Fruit fly (Drosophila melanogaster) whole organism, embryonic: ENCODE measurements around the gene CG32985.

Source experiments
- BtbVII ChIP-seq: fragments of 200-800 bp; sonication (Bioruptor generic); optimal IDR thresholded peaks from 3 replicates; lab custom pipeline; 2017; ENCODE audit warnings: missing biosample characterization, mild to moderate bottlenecking, missing genetic modification characterization
- CG10274 ChIP-seq: fragments of 200-800 bp; sonication (Bioruptor generic); optimal IDR thresholded peaks from 3 replicates; lab custom pipeline; 2017; ENCODE audit warnings: missing biosample characterization, mild to moderate bottlenecking, missing genetic modification characterization
- CG10431 ChIP-seq: fragments of 200-800 bp; sonication (Bioruptor generic); optimal IDR thresholded peaks from 3 replicates; lab custom pipeline; 2018; ENCODE audit warnings: missing biosample characterization, mild to moderate bottlenecking, missing genetic modification characterization
- CG13287 ChIP-seq: fragments of 200-800 bp; sonication (Bioruptor generic); IDR thresholded peaks from 2 replicates; pipeline ENCODE4 v1.3.6; 2022; ENCODE audit warnings: missing biosample characterization, missing genetic modification characterization; ENCODE audit not compliant: partially characterized antibody
- CG13894 ChIP-seq: fragments of 200-800 bp; sonication (Bioruptor generic); optimal IDR thresholded peaks from 3 replicates; lab custom pipeline; 2018; ENCODE audit warnings: missing biosample characterization, mild to moderate bottlenecking, missing genetic modification characterization, moderate library complexity
- CG15011 ChIP-seq: fragments of 200-800 bp; sonication (Bioruptor generic); optimal IDR thresholded peaks from 3 replicates; lab custom pipeline; 2018; ENCODE audit warnings: missing biosample characterization, mild to moderate bottlenecking, missing genetic modification characterization
- CG16863 ChIP-seq: fragments of 200-800 bp; sonication (Bioruptor generic); optimal IDR thresholded peaks from 3 replicates; lab custom pipeline; 2016; ENCODE audit warnings: missing biosample characterization, missing genetic modification characterization
- CG17361 ChIP-seq: fragments of 200-800 bp; sonication (Bioruptor generic); IDR thresholded peaks from 3 replicates; pipeline ENCODE4 v1.3.6; 2022; ENCODE audit warnings: missing biosample characterization, missing genetic modification characterization
- CG17612 ChIP-seq: fragments of 200-800 bp; sonication (Bioruptor generic); IDR thresholded peaks from 2 replicates; pipeline ENCODE4 v1.3.6; 2022; ENCODE audit warnings: missing biosample characterization, missing genetic modification characterization
- CG18599 ChIP-seq: fragments of 200-800 bp; sonication (Bioruptor generic); optimal IDR thresholded peaks from 3 replicates; lab custom pipeline; 2017; ENCODE audit warnings: missing biosample characterization, missing genetic modification characterization, mild to moderate bottlenecking, moderate library complexity, missing genetic modification reagents
- CG33213 ChIP-seq: fragments of 200-800 bp; sonication (Bioruptor generic); optimal IDR thresholded peaks from 3 replicates; lab custom pipeline; 2016; ENCODE audit warnings: missing biosample characterization, missing genetic modification characterization
- CG3995 ChIP-seq: fragments of 200-800 bp; sonication (Bioruptor generic); optimal IDR thresholded peaks from 3 replicates; lab custom pipeline; 2016; ENCODE audit warnings: missing biosample characterization, missing genetic modification characterization
- CG4360 ChIP-seq: fragments of 200-800 bp; sonication (Bioruptor generic); IDR thresholded peaks from 2 replicates; pipeline ENCODE4 v1.3.6; 2022; ENCODE audit warnings: missing biosample characterization, missing genetic modification characterization
- CG43689 ChIP-seq: fragments of 200-800 bp; sonication (Bioruptor generic); IDR thresholded peaks from 2 replicates; pipeline ENCODE4 v1.3.6; 2022; ENCODE audit warnings: missing biosample characterization, missing genetic modification characterization
- CG7357 ChIP-seq: fragments of 200-800 bp; sonication (Bioruptor generic); IDR thresholded peaks from 3 replicates; pipeline ENCODE4 v1.3.6; 2022; ENCODE audit warnings: missing biosample characterization, missing genetic modification characterization
- CG9817 ChIP-seq: fragments of 200-800 bp; sonication (Bioruptor generic); optimal IDR thresholded peaks from 2 replicates; lab custom pipeline; 2018; ENCODE audit warnings: missing biosample characterization, mild to moderate bottlenecking, missing genetic modification characterization, moderate library complexity
- Eip74EF ChIP-seq, 2 experiments: fragments of 200-800 bp in 1 of 2; fragments of >200 bp in 1 of 2; sonication (Bioruptor generic) in 1 of 2; optimal IDR thresholded peaks; 2 replicates each; lab custom pipeline; 2017 to 2019; ENCODE audit warnings: missing biosample characterization in 2 of 2, missing genetic modification characterization in 2 of 2, mild to moderate bottlenecking in 1 of 2, moderate library complexity in 1 of 2
- Hey ChIP-seq: fragments of 200-800 bp; sonication (Bioruptor generic); optimal IDR thresholded peaks from 3 replicates; lab custom pipeline; 2018; ENCODE audit warnings: missing biosample characterization, mild to moderate bottlenecking, missing genetic modification characterization
- Hr78 ChIP-seq, 2 experiments: fragments of 200-800 bp in 1 of 2; fragments of >200 bp in 1 of 2; sonication (Bioruptor generic) in 1 of 2; optimal IDR thresholded peaks; 2 replicates each; lab custom pipeline; 2017 to 2019; ENCODE audit warnings: missing biosample characterization in 2 of 2, missing genetic modification characterization in 2 of 2, mild to moderate bottlenecking in 1 of 2, moderate library complexity in 1 of 2
- Jarid2 ChIP-seq: fragments of 200-800 bp; sonication (Bioruptor generic); optimal IDR thresholded peaks from 3 replicates; lab custom pipeline; 2017; ENCODE audit warnings: mild to moderate bottlenecking, missing biosample characterization, missing genetic modification reagents, missing genetic modification characterization
- NFAT ChIP-seq: fragments of 200-800 bp; sonication (Bioruptor generic); IDR thresholded peaks from 2 replicates; pipeline ENCODE4 v1.3.6; 2022; ENCODE audit warnings: missing biosample characterization, missing genetic modification characterization
- PHDP ChIP-seq: fragments of 200-800 bp; sonication (Bioruptor generic); optimal IDR thresholded peaks from 3 replicates; lab custom pipeline; 2018; ENCODE audit warnings: missing biosample characterization, mild to moderate bottlenecking, missing genetic modification characterization, moderate library complexity
- Sox102F ChIP-seq: fragments of 200-800 bp; sonication (Bioruptor generic); optimal IDR thresholded peaks from 2 replicates; lab custom pipeline; 2018; ENCODE audit warnings: missing biosample characterization, mild to moderate bottlenecking, missing genetic modification characterization, moderate library complexity
- ash1 ChIP-seq: fragments of 200-800 bp; sonication (Bioruptor generic); optimal IDR thresholded peaks from 2 replicates; lab custom pipeline; 2018; ENCODE audit warnings: missing biosample characterization, mild to moderate bottlenecking, missing genetic modification characterization
- br ChIP-seq: fragments of >200 bp; optimal IDR thresholded peaks from 2 replicates; lab custom pipeline; 2017
- cas ChIP-seq: fragments of 200-800 bp; sonication (Bioruptor generic); IDR thresholded peaks from 2 replicates; pipeline ENCODE4 v1.3.6; 2022; ENCODE audit warnings: missing biosample characterization, missing genetic modification characterization
- cato ChIP-seq: fragments of 200-800 bp; sonication (Bioruptor generic); optimal IDR thresholded peaks from 2 replicates; lab custom pipeline; 2016; ENCODE audit warnings: missing biosample characterization, missing genetic modification characterization, borderline replicate concordance
- crc ChIP-seq: fragments of 200-800 bp; sonication (Bioruptor generic); optimal IDR thresholded peaks from 2 replicates; lab custom pipeline; 2016; ENCODE audit warnings: missing biosample characterization, missing genetic modification characterization
- da ChIP-seq: fragments of 200-800 bp; sonication (Bioruptor generic); optimal IDR thresholded peaks from 2 replicates; lab custom pipeline; 2016; ENCODE audit warnings: missing biosample characterization, missing genetic modification characterization
- dimm ChIP-seq: fragments of 200-800 bp; sonication (Bioruptor generic); IDR thresholded peaks from 2 replicates; pipeline ENCODE4 v1.3.6; 2022; ENCODE audit warnings: missing biosample characterization, missing genetic modification characterization
- fd64A ChIP-seq: fragments of 200-800 bp; sonication (Bioruptor generic); optimal IDR thresholded peaks from 3 replicates; lab custom pipeline; 2018; ENCODE audit warnings: missing biosample characterization, mild to moderate bottlenecking, missing genetic modification characterization
- fd96Cb ChIP-seq: fragments of 200-800 bp; sonication (Bioruptor generic); optimal IDR thresholded peaks from 2 replicates; lab custom pipeline; 2018; ENCODE audit warnings: missing biosample characterization, mild to moderate bottlenecking, missing genetic modification characterization, moderate library complexity
- fu2 ChIP-seq: fragments of 200-800 bp; sonication (Bioruptor generic); optimal IDR thresholded peaks from 2 replicates; lab custom pipeline; 2016; ENCODE audit warnings: missing biosample characterization, missing genetic modification characterization
- gce ChIP-seq: fragments of 200-800 bp; sonication (Bioruptor generic); IDR thresholded peaks from 3 replicates; pipeline ENCODE4 v1.3.6; 2022; ENCODE audit warnings: missing biosample characterization, missing genetic modification characterization
- gem ChIP-seq: fragments of 200-800 bp; sonication (Bioruptor generic); optimal IDR thresholded peaks from 2 replicates; lab custom pipeline; 2019; ENCODE audit warnings: missing biosample characterization, mild to moderate bottlenecking, missing genetic modification characterization, moderate library complexity
- jigr1 ChIP-seq: fragments of 200-800 bp; sonication (Bioruptor generic); IDR thresholded peaks from 3 replicates; pipeline ENCODE4 v1.3.6; 2022; ENCODE audit warnings: missing biosample characterization, missing genetic modification characterization
- lov ChIP-seq, 2 experiments: fragments of 200-800 bp in 1 of 2; fragments of >200 bp in 1 of 2; sonication (Bioruptor generic) in 1 of 2; IDR thresholded peaks in 1 of 2; optimal IDR thresholded peaks in 1 of 2; 2 replicates in 1 of 2; 3 replicates in 1 of 2; pipeline versions ENCODE4 v1.3.6 to Lab custom; 2017 to 2022; ENCODE audit warnings: missing biosample characterization in 1 of 2, missing genetic modification characterization in 1 of 2
- mld ChIP-seq: fragments of 200-800 bp; sonication (Bioruptor generic); IDR thresholded peaks from 3 replicates; pipeline ENCODE4 v1.3.6; 2022; ENCODE audit warnings: missing biosample characterization, missing genetic modification characterization; ENCODE audit not compliant: partially characterized antibody
- nerfin-2 ChIP-seq: fragments of 200-800 bp; sonication (Bioruptor generic); IDR thresholded peaks from 2 replicates; pipeline ENCODE4 v1.3.6; 2022; ENCODE audit warnings: missing biosample characterization, missing genetic modification characterization; ENCODE audit not compliant: partially characterized antibody
- nmo ChIP-seq: fragments of 200-800 bp; sonication (Bioruptor generic); optimal IDR thresholded peaks from 2 replicates; lab custom pipeline; 2018; ENCODE audit warnings: missing biosample characterization, mild to moderate bottlenecking, missing genetic modification characterization, moderate library complexity
- odd ChIP-seq: fragments of 200-800 bp; sonication (Bioruptor generic); optimal IDR thresholded peaks from 2 replicates; lab custom pipeline; 2017; ENCODE audit warnings: missing biosample characterization, mild to moderate bottlenecking, missing genetic modification characterization
- seq ChIP-seq: fragments of 200-800 bp; sonication (Bioruptor generic); IDR thresholded peaks from 2 replicates; pipeline ENCODE4 v1.3.6; 2022; ENCODE audit warnings: missing biosample characterization, missing genetic modification characterization
- slbo ChIP-seq: fragments of 200-800 bp; sonication (Bioruptor generic); IDR thresholded peaks from 2 replicates; pipeline ENCODE4 v1.3.6; 2022; ENCODE audit warnings: missing biosample characterization, missing genetic modification characterization
- sqz ChIP-seq: fragments of 200-800 bp; sonication (Bioruptor generic); optimal IDR thresholded peaks from 3 replicates; lab custom pipeline; 2018; ENCODE audit warnings: missing biosample characterization, mild to moderate bottlenecking, missing genetic modification characterization
- stwl ChIP-seq: fragments of 200-800 bp; sonication (Bioruptor generic); optimal IDR thresholded peaks from 3 replicates; lab custom pipeline; 2018; ENCODE audit warnings: missing biosample characterization, mild to moderate bottlenecking, missing genetic modification characterization, moderate library complexity
- wdn ChIP-seq: fragments of 200-800 bp; sonication (Bioruptor generic); IDR thresholded peaks from 2 replicates; pipeline ENCODE4 v1.3.6; 2022; ENCODE audit warnings: missing biosample characterization, missing genetic modification characterization
- yki ChIP-seq: fragments of >200 bp; optimal IDR thresholded peaks from 3 replicates; lab custom pipeline; 2018
- zfh2 ChIP-seq: fragments of 200-800 bp; sonication (Bioruptor generic); optimal IDR thresholded peaks from 2 replicates; lab custom pipeline; 2016; ENCODE audit warnings: missing biosample characterization, missing genetic modification characterization

The CG32985 gene

dm6 chr2L:8984614-8985318 lies 22.4 kb downstream of the CG32985 start, which contains the start of gene CG13101 (continued):
- TF ChIP-seq lov (optimal IDR thresholded peaks at IDR 0.05; lab: Kevin White, UChicago): no peak
- TF ChIP-seq lov (GFP tag; IDR thresholded peaks at IDR 0.05; lab: Robert Waterston, UW): peak; percentile 85; the same call in 2 of the 3 replicates
- TF ChIP-seq seq (GFP tag; lab: Robert Waterston, UW): peak; percentile 94
- TF ChIP-seq CG10431: peak; percentile 55
- TF ChIP-seq wdn (GFP tag; lab: Robert Waterston, UW): peak; percentile 90
- peak; percentile 95 for TF ChIP-seq nmo (GFP tag; lab: Kevin White, UChicago)
- TF ChIP-seq CG16863 (GFP tag; lab: Kevin White, UChicago): peak; percentile 85
- TF ChIP-seq jigr1 (GFP tag; lab: Robert Waterston, UW): peak; percentile 77
- TF ChIP-seq CG4360 (GFP tag; lab: Robert Waterston, UW): peak; percentile 62
- peak; percentile 89 for TF ChIP-seq BtbVII (GFP tag; lab: Kevin White, UChicago)
- TF ChIP-seq slbo (GFP tag; lab: Robert Waterston, UW): peak; percentile 94
- peak; percentile 88 for TF ChIP-seq fd96Cb (tag; lab: Kevin White, UChicago)
- peak; percentile 90 for TF ChIP-seq odd (GFP tag; lab: Kevin White, UChicago)
- TF ChIP-seq nerfin-2 (GFP tag; lab: Robert Waterston, UW): no peak
- TF ChIP-seq br (lab: Kevin White, UChicago): no peak
- TF ChIP-seq stwl (tag; lab: Kevin White, UChicago): peak; percentile 24
- TF ChIP-seq CG3995: peak; percentile 18
- TF ChIP-seq Hr78 (GFP tag; optimal IDR thresholded peaks at IDR 0.05; lab: Kevin White, UChicago): peak in 1 of 2 experiments; percentile 72
- TF ChIP-seq Eip74EF (GFP tag; optimal IDR thresholded peaks at IDR 0.05; lab: Kevin White, UChicago): peak in 1 of 2 experiments; percentile 90
- no peak for TF ChIP-seq yki (lab: Kevin White, UChicago)
- peak; percentile 63 for TF ChIP-seq fu2 (GFP tag; lab: Kevin White, UChicago)
- peak; percentile 66 for TF ChIP-seq zfh2 (GFP tag; lab: Kevin White, UChicago)
- peak; percentile 82 for TF ChIP-seq CG15011 (GFP tag; lab: Kevin White, UChicago)
- TF ChIP-seq CG13894 (tag; lab: Kevin White, UChicago): peak; percentile 74
- TF ChIP-seq gem (tag; lab: Kevin White, UChicago): peak; percentile 97
- TF ChIP-seq CG7357 (GFP tag; lab: Robert Waterston, UW): peak; percentile 83; the same call in 2 of the 3 replicates
- TF ChIP-seq CG18599 (GFP tag; lab: Kevin White, UChicago): peak; percentile 93
- TF ChIP-seq NFAT (GFP tag; lab: Robert Waterston, UW): peak; percentile 86
- peak; percentile 63 for TF ChIP-seq crc (GFP tag; lab: Kevin White, UChicago)
- TF ChIP-seq CG33213 (GFP tag; lab: Kevin White, UChicago): peak; percentile 56
- peak; percentile 76 for TF ChIP-seq cato (GFP tag; lab: Kevin White, UChicago)
- peak; percentile 86 for TF ChIP-seq Sox102F (GFP tag; lab: Kevin White, UChicago)
- TF ChIP-seq gce: peak; percentile 93
- peak; percentile 22; the same call in 1 of the 2 replicates for TF ChIP-seq CG13287
- TF ChIP-seq cas (GFP tag; lab: Robert Waterston, UW): peak; percentile 80
- peak; percentile 83 for TF ChIP-seq CG43689 (GFP tag; lab: Robert Waterston, UW)
- peak; percentile 87 for TF ChIP-seq CG17612 (GFP tag; lab: Robert Waterston, UW)
- TF ChIP-seq dimm: peak; percentile 72
- TF ChIP-seq da (GFP tag; lab: Kevin White, UChicago): peak; percentile 50
- peak; percentile 78 for TF ChIP-seq Jarid2 (GFP tag; lab: Kevin White, UChicago)
- no peak for TF ChIP-seq ash1 (GFP tag; lab: Kevin White, UChicago)
- no peak for TF ChIP-seq mld
- peak; percentile 55 for TF ChIP-seq CG10274 (GFP tag; lab: Kevin White, UChicago)
- peak; percentile 82 for TF ChIP-seq CG9817 (tag; lab: Kevin White, UChicago)
- TF ChIP-seq sqz (GFP tag; lab: Kevin White, UChicago): peak; percentile 92
- peak; percentile 91 for TF ChIP-seq CG17361
- TF ChIP-seq fd64A (GFP tag; lab: Kevin White, UChicago): peak; percentile 53
- TF ChIP-seq Hey (tag; lab: Kevin White, UChicago): peak; percentile 19
- TF ChIP-seq PHDP (tag; lab: Kevin White, UChicago): peak; percentile 96
